Fruit fly (Drosophila melanogaster): ENCODE measurements around the gene CG44000.

- TF ChIP-seq Dfd (GFP tag; optimal IDR thresholded peaks at IDR 0.05) = no peak
- no peak for TF ChIP-seq CrebA (GFP tag; optimal IDR thresholded peaks at IDR 0.05; ENCODE audit: borderline replicate concordance)
- TF ChIP-seq psq (GFP tag; optimal IDR thresholded peaks at IDR 0.05) = peak; percentile 24
- TF ChIP-seq usp (GFP tag; optimal IDR thresholded peaks at IDR 0.05) = no peak
- peak; percentile 12 for TF ChIP-seq dsf (GFP tag; optimal IDR thresholded peaks at IDR 0.05; ENCODE audit: borderline replicate concordance)
- TF ChIP-seq brk (GFP tag; optimal IDR thresholded peaks at IDR 0.05) = no peak
- no peak for TF ChIP-seq woc (GFP tag; optimal IDR thresholded peaks at IDR 0.05)
- TF ChIP-seq pan (optimal IDR thresholded peaks at IDR 0.05) = no peak
- peak; percentile 31 for TF ChIP-seq OdsH (GFP tag; optimal IDR thresholded peaks at IDR 0.05)
- TF ChIP-seq Vsx2 (GFP tag; optimal IDR thresholded peaks at IDR 0.05; ENCODE audit: partially characterized antibody) = peak; percentile 38
- no peak for TF ChIP-seq Hr78 (GFP tag; optimal IDR thresholded peaks at IDR 0.05)
Measured at dm6 chr2L:5070797-5071579, 27.9 kb downstream of the CG44000 start, which contains the start of gene RpL37A.
